Fruit fly (Drosophila melanogaster) whole organism, embryonic: ENCODE results near the gene TTLL6B.

Experiments used
- Atf3 ChIP-seq: fragments of 200-800 bp; sonication (Bioruptor generic); optimal IDR thresholded peaks from 3 replicates; lab custom pipeline; 2016; ENCODE audit warnings: missing biosample characterization, missing genetic modification characterization
- Bgb ChIP-seq: fragments of 200-800 bp; sonication (Bioruptor generic); IDR thresholded peaks from 2 replicates; pipeline ENCODE4 v1.3.6; 2022; ENCODE audit warnings: missing biosample characterization, missing genetic modification characterization; ENCODE audit not compliant: partially characterized antibody
- Blimp-1 ChIP-seq: fragments of 200-800 bp; sonication (Bioruptor generic); optimal IDR thresholded peaks from 3 replicates; lab custom pipeline; 2018; ENCODE audit warnings: missing biosample characterization, missing genetic modification characterization, mild to moderate bottlenecking, moderate library complexity, missing genetic modification reagents
- CG1024 ChIP-seq: fragments of 200-800 bp; sonication (Bioruptor generic); IDR thresholded peaks from 2 replicates; pipeline ENCODE4 v1.3.6; 2022; ENCODE audit warnings: missing biosample characterization, missing genetic modification characterization
- CG11456 ChIP-seq: fragments of 200-800 bp; sonication (Bioruptor generic); IDR thresholded peaks from 3 replicates; pipeline ENCODE4 v1.3.6; 2022; ENCODE audit warnings: missing biosample characterization, missing genetic modification characterization
- CG12299 ChIP-seq: fragments of 200-800 bp; sonication (Bioruptor generic); optimal IDR thresholded peaks from 2 replicates; lab custom pipeline; 2018; ENCODE audit warnings: missing biosample characterization, mild to moderate bottlenecking, missing genetic modification characterization
- CG15479 ChIP-seq: fragments of 200-800 bp; sonication (Bioruptor generic); optimal IDR thresholded peaks from 3 replicates; lab custom pipeline; 2019; ENCODE audit warnings: missing biosample characterization, mild to moderate bottlenecking, missing genetic modification characterization, moderate library complexity
- CG17829 ChIP-seq: fragments of 200-800 bp; optimal IDR thresholded peaks from 2 replicates; lab custom pipeline; 2019; ENCODE audit warnings: missing biosample characterization, mild to moderate bottlenecking, missing genetic modification characterization, moderate library complexity
- CG18476 ChIP-seq: fragments of 200-800 bp; sonication (Bioruptor generic); optimal IDR thresholded peaks from 2 replicates; lab custom pipeline; 2016; ENCODE audit warnings: missing biosample characterization, mild to moderate bottlenecking, missing genetic modification characterization
- CG2875 ChIP-seq: fragments of 200-800 bp; sonication (Bioruptor generic); optimal IDR thresholded peaks from 2 replicates; lab custom pipeline; 2017; ENCODE audit warnings: missing biosample characterization, mild to moderate bottlenecking, missing genetic modification characterization, missing genetic modification reagents
- CG3065 ChIP-seq: fragments of 200-800 bp; sonication (Bioruptor generic); optimal IDR thresholded peaks from 2 replicates; lab custom pipeline; 2016; ENCODE audit warnings: missing biosample characterization, missing genetic modification characterization
- CG32532 ChIP-seq: fragments of 200-800 bp; sonication (Bioruptor generic); IDR thresholded peaks from 2 replicates; pipeline ENCODE4 v1.3.6; 2022; ENCODE audit warnings: missing biosample characterization, missing genetic modification characterization
- CG3838 ChIP-seq: fragments of 200-800 bp; sonication (Bioruptor generic); optimal IDR thresholded peaks from 3 replicates; lab custom pipeline; 2016; ENCODE audit warnings: missing biosample characterization, missing genetic modification characterization
- CG4707 ChIP-seq: fragments of 200-800 bp; sonication (Bioruptor generic); optimal IDR thresholded peaks from 2 replicates; lab custom pipeline; 2018; ENCODE audit warnings: missing biosample characterization, mild to moderate bottlenecking, missing genetic modification characterization, moderate library complexity
- CG8359 ChIP-seq: fragments of 200-800 bp; sonication (Bioruptor generic); optimal IDR thresholded peaks from 2 replicates; lab custom pipeline; 2017; ENCODE audit warnings: missing biosample characterization, mild to moderate bottlenecking, missing genetic modification characterization, borderline replicate concordance
- CG8765 ChIP-seq: fragments of 200-800 bp; sonication (Bioruptor generic); IDR thresholded peaks from 2 replicates; pipeline ENCODE4 v1.3.6; 2022; ENCODE audit warnings: missing biosample characterization, missing genetic modification characterization
- CG9727 ChIP-seq: fragments of 200-800 bp; sonication (Bioruptor generic); optimal IDR thresholded peaks from 3 replicates; lab custom pipeline; 2017; ENCODE audit warnings: missing biosample characterization, mild to moderate bottlenecking, missing genetic modification characterization
- Camta ChIP-seq: fragments of 200-800 bp; sonication (Bioruptor generic); optimal IDR thresholded peaks from 2 replicates; lab custom pipeline; 2016; ENCODE audit warnings: missing biosample characterization, missing genetic modification characterization
- Dll ChIP-seq: fragments of 200-800 bp; sonication (Bioruptor generic); IDR thresholded peaks from 4 replicates; pipeline ENCODE4 v1.3.6; 2022; ENCODE audit warnings: missing biosample characterization, missing genetic modification characterization; ENCODE audit not compliant: partially characterized antibody
- Dref ChIP-seq: fragments of 200-800 bp; sonication (Bioruptor generic); IDR thresholded peaks from 2 replicates; pipeline ENCODE4 v1.3.6; 2022; ENCODE audit warnings: missing biosample characterization, missing genetic modification characterization
- Drgx ChIP-seq: fragments of 200-800 bp; sonication (Bioruptor generic); IDR thresholded peaks from 2 replicates; pipeline ENCODE4 v1.3.6; 2022; ENCODE audit warnings: missing biosample characterization, missing genetic modification characterization
- HmgZ ChIP-seq: fragments of 200-800 bp; sonication (Bioruptor generic); optimal IDR thresholded peaks from 2 replicates; lab custom pipeline; 2018; ENCODE audit warnings: missing biosample characterization, mild to moderate bottlenecking, missing genetic modification characterization
- Lhr ChIP-seq: fragments of 200-800 bp; sonication (Bioruptor generic); optimal IDR thresholded peaks from 3 replicates; lab custom pipeline; 2017; ENCODE audit warnings: mild to moderate bottlenecking, missing biosample characterization, missing genetic modification reagents, missing genetic modification characterization
- Oaz ChIP-seq: fragments of 200-800 bp; sonication (Bioruptor generic); IDR thresholded peaks from 2 replicates; pipeline ENCODE4 v1.3.6; 2022; ENCODE audit warnings: missing biosample characterization, missing genetic modification characterization
- Taf1 ChIP-seq: fragments of 200-800 bp; sonication (Bioruptor generic); IDR thresholded peaks from 2 replicates; pipeline ENCODE4 v1.3.6; 2022; ENCODE audit warnings: missing biosample characterization, missing genetic modification characterization
- Xrp1 ChIP-seq: fragments of 200-800 bp; sonication (Bioruptor generic); IDR thresholded peaks from 2 replicates; pipeline ENCODE4 v1.3.6; 2022; ENCODE audit warnings: missing biosample characterization, missing genetic modification characterization
- amos ChIP-seq: fragments of 200-800 bp; sonication (Bioruptor generic); IDR thresholded peaks from 2 replicates; pipeline ENCODE4 v1.3.6; 2022; ENCODE audit warnings: missing biosample characterization, missing genetic modification characterization; ENCODE audit not compliant: partially characterized antibody
- chn ChIP-seq: fragments of 200-800 bp; sonication (Bioruptor generic); optimal IDR thresholded peaks from 2 replicates; lab custom pipeline; 2016; ENCODE audit warnings: missing biosample characterization, missing genetic modification characterization
- da ChIP-seq: fragments of 200-800 bp; sonication (Bioruptor generic); optimal IDR thresholded peaks from 2 replicates; lab custom pipeline; 2016; ENCODE audit warnings: missing biosample characterization, missing genetic modification characterization
- dm ChIP-seq: fragments of 200-800 bp; sonication (Bioruptor generic); optimal IDR thresholded peaks from 3 replicates; lab custom pipeline; 2016; ENCODE audit warnings: missing biosample characterization, missing genetic modification characterization
- dysf ChIP-seq: fragments of 200-800 bp; sonication (Bioruptor generic); IDR thresholded peaks from 3 replicates; pipeline ENCODE4 v1.3.6; 2022; ENCODE audit warnings: missing biosample characterization, missing genetic modification characterization
- gem ChIP-seq: fragments of 200-800 bp; sonication (Bioruptor generic); optimal IDR thresholded peaks from 2 replicates; lab custom pipeline; 2019; ENCODE audit warnings: missing biosample characterization, mild to moderate bottlenecking, missing genetic modification characterization, moderate library complexity
- gro ChIP-seq: fragments of 200-800 bp; sonication (Bioruptor generic); optimal IDR thresholded peaks from 2 replicates; lab custom pipeline; 2016; ENCODE audit warnings: missing biosample characterization, missing genetic modification characterization
- klu ChIP-seq: fragments of 200-800 bp; sonication (Bioruptor generic); IDR thresholded peaks from 2 replicates; pipeline ENCODE4 v1.3.6; 2022; ENCODE audit warnings: missing biosample characterization, missing genetic modification characterization
- lbe ChIP-seq: fragments of 200-800 bp; sonication (Bioruptor generic); optimal IDR thresholded peaks from 2 replicates; lab custom pipeline; 2016; ENCODE audit warnings: missing biosample characterization, mild to moderate bottlenecking, missing genetic modification characterization
- maf-S ChIP-seq: fragments of 200-800 bp; sonication (Bioruptor generic); optimal IDR thresholded peaks from 2 replicates; lab custom pipeline; 2016; ENCODE audit warnings: missing biosample characterization, missing genetic modification characterization
- mam ChIP-seq: fragments of 200-800 bp; sonication (Bioruptor generic); optimal IDR thresholded peaks from 3 replicates; lab custom pipeline; 2016; ENCODE audit warnings: missing biosample characterization, missing genetic modification characterization
- nerfin-1 ChIP-seq: fragments of 200-800 bp; sonication (Bioruptor generic); optimal IDR thresholded peaks from 3 replicates; lab custom pipeline; 2019; ENCODE audit warnings: missing biosample characterization, mild to moderate bottlenecking, missing genetic modification characterization, moderate library complexity
- org-1 ChIP-seq: fragments of 200-800 bp; sonication (Bioruptor generic); optimal IDR thresholded peaks from 2 replicates; lab custom pipeline; 2017; ENCODE audit warnings: missing biosample characterization, missing genetic modification characterization
- psq ChIP-seq: fragments of 200-800 bp; sonication (Bioruptor generic); optimal IDR thresholded peaks from 2 replicates; lab custom pipeline; 2017; ENCODE audit warnings: missing biosample characterization, missing genetic modification characterization
- rib ChIP-seq: fragments of 200-800 bp; sonication (Bioruptor generic); IDR thresholded peaks from 2 replicates; pipeline ENCODE4 v1.3.6; 2022; ENCODE audit warnings: missing biosample characterization, missing genetic modification characterization
- row ChIP-seq: fragments of 200-800 bp; sonication (Bioruptor generic); IDR thresholded peaks from 3 replicates; pipeline ENCODE4 v1.3.6; 2022; ENCODE audit warnings: missing biosample characterization, missing genetic modification characterization
- sc ChIP-seq, 3 experiments: fragments of >200 bp in 2 of 3; fragments of 200-800 bp in 1 of 3; sonication (Bioruptor generic) in 1 of 3; optimal IDR thresholded peaks; 2 replicates in 2 of 3; 3 replicates in 1 of 3; lab custom pipeline; 2017; ENCODE audit warnings: mild to moderate bottlenecking in 1 of 3, missing biosample characterization in 1 of 3, missing genetic modification characterization in 1 of 3, missing genetic modification reagents in 1 of 3
- schlank ChIP-seq: fragments of 200-800 bp; sonication (Bioruptor generic); optimal IDR thresholded peaks from 2 replicates; lab custom pipeline; 2018; ENCODE audit warnings: missing biosample characterization, mild to moderate bottlenecking, missing genetic modification characterization
- sens ChIP-seq: fragments of 200-800 bp; sonication (Bioruptor generic); peaks from one replicate; lab custom pipeline; 2016; ENCODE audit warnings: missing biosample characterization, missing genetic modification characterization
- seq ChIP-seq: fragments of 200-800 bp; sonication (Bioruptor generic); IDR thresholded peaks from 2 replicates; pipeline ENCODE4 v1.3.6; 2022; ENCODE audit warnings: missing biosample characterization, missing genetic modification characterization
- tup ChIP-seq: fragments of 200-800 bp; sonication (Bioruptor generic); optimal IDR thresholded peaks from 2 replicates; lab custom pipeline; 2016; ENCODE audit warnings: missing biosample characterization, mild to moderate bottlenecking, missing genetic modification characterization, moderate library complexity
- unpg ChIP-seq: fragments of 200-800 bp; sonication (Bioruptor generic); optimal IDR thresholded peaks from 3 replicates; lab custom pipeline; 2018; ENCODE audit warnings: missing biosample characterization, mild to moderate bottlenecking, missing genetic modification characterization, moderate library complexity
- zfh2 ChIP-seq: fragments of 200-800 bp; sonication (Bioruptor generic); optimal IDR thresholded peaks from 2 replicates; lab custom pipeline; 2016; ENCODE audit warnings: missing biosample characterization, missing genetic modification characterization

TTLL6B gene

dm6 chr3R:27274533-27275447 is 24.0 kb upstream of the TTLL6B start, which contains the start of gene CG5938 (continued):
- TF ChIP-seq gem (tag; lab: Kevin White, UChicago), result no peak
- TF ChIP-seq CG3838 (GFP tag; lab: Kevin White, UChicago), result no peak
- TF ChIP-seq CG12299 (tag; lab: Kevin White, UChicago), result no peak
- TF ChIP-seq maf-S (GFP tag; lab: Kevin White, UChicago), result no peak
- TF ChIP-seq seq, result peak; percentile 62
- TF ChIP-seq sc (optimal IDR thresholded peaks at IDR 0.05; lab: Kevin White, UChicago), result no peak
- no peak for TF ChIP-seq sc (GFP tag; optimal IDR thresholded peaks at IDR 0.05; lab: Kevin White, UChicago)
- TF ChIP-seq amos, result no peak
- TF ChIP-seq org-1 (GFP tag; lab: Kevin White, UChicago), result no peak
- TF ChIP-seq CG3065, result no peak
- no peak for TF ChIP-seq CG8359 (GFP tag; lab: Kevin White, UChicago)
- TF ChIP-seq CG17829, result peak; percentile 56
- TF ChIP-seq lbe, result peak; percentile 35
- peak; percentile 67 for TF ChIP-seq row (GFP tag; lab: Robert Waterston, UW)
- peak; percentile 6 for TF ChIP-seq Blimp-1 (GFP tag; lab: Kevin White, UChicago)
- TF ChIP-seq dysf, result no peak
- TF ChIP-seq chn (GFP tag; lab: Kevin White, UChicago), result no peak
- peak; percentile 41; the same call in 1 of the 2 replicates for TF ChIP-seq CG32532 (GFP tag; lab: Robert Waterston, UW)
- TF ChIP-seq sens, result no peak
- no peak for TF ChIP-seq Lhr (GFP tag; lab: Kevin White, UChicago)
- TF ChIP-seq CG1024 (GFP tag; lab: Robert Waterston, UW), result no peak
- TF ChIP-seq Taf1 (GFP tag; lab: Robert Waterston, UW), result no peak
- no peak for TF ChIP-seq mam (GFP tag; lab: Kevin White, UChicago)
- peak; percentile 53 for TF ChIP-seq CG15479 (GFP tag; lab: Kevin White, UChicago)
- TF ChIP-seq Dll (GFP tag; lab: Robert Waterston, UW), result 0 out of 4 replicates have a peak, but pooled peaks have one; percentile 21
- peak; percentile 59; the same call in 1 of the 2 replicates for TF ChIP-seq Drgx (GFP tag; lab: Robert Waterston, UW)
- TF ChIP-seq Xrp1 (GFP tag; lab: Robert Waterston, UW), result peak; percentile 26; the same call in 1 of the 2 replicates
- TF ChIP-seq CG4707, result no peak
- peak; percentile 19 for TF ChIP-seq CG18476
- no peak for TF ChIP-seq Atf3
- TF ChIP-seq da (GFP tag; lab: Kevin White, UChicago), result no peak
- no peak for TF ChIP-seq Oaz (GFP tag; lab: Robert Waterston, UW)
- TF ChIP-seq dm (GFP tag; lab: Kevin White, UChicago), result no peak
- TF ChIP-seq rib (GFP tag; lab: Robert Waterston, UW), result no peak
- TF ChIP-seq klu (GFP tag; lab: Robert Waterston, UW), result no peak
- no peak for TF ChIP-seq Camta
- TF ChIP-seq HmgZ (tag; lab: Kevin White, UChicago), result peak; percentile 55
- TF ChIP-seq nerfin-1 (tag; lab: Kevin White, UChicago), result peak; percentile 2
- no peak for TF ChIP-seq Bgb (GFP tag; lab: Robert Waterston, UW)
- peak; percentile 11 for TF ChIP-seq unpg (GFP tag; lab: Kevin White, UChicago)
- TF ChIP-seq Dref (GFP tag; lab: Robert Waterston, UW), result no peak
- no peak for TF ChIP-seq CG8765 (GFP tag; lab: Robert Waterston, UW)
- no peak for TF ChIP-seq CG11456 (GFP tag; lab: Robert Waterston, UW)
- TF ChIP-seq tup (GFP tag; lab: Kevin White, UChicago), result peak; percentile 1
- no peak for TF ChIP-seq CG2875 (GFP tag; lab: Kevin White, UChicago)
- TF ChIP-seq CG9727 (GFP tag; lab: Kevin White, UChicago), result peak; percentile 10
- TF ChIP-seq psq, result no peak
- TF ChIP-seq schlank (tag; lab: Kevin White, UChicago), result no peak
- TF ChIP-seq gro (GFP tag; lab: Kevin White, UChicago), result no peak
- no peak for TF ChIP-seq zfh2 (GFP tag; lab: Kevin White, UChicago)
